Fruit fly (Drosophila melanogaster): ENCODE measurements around the gene betaggt-I.

The betaggt-I gene

DNA sequence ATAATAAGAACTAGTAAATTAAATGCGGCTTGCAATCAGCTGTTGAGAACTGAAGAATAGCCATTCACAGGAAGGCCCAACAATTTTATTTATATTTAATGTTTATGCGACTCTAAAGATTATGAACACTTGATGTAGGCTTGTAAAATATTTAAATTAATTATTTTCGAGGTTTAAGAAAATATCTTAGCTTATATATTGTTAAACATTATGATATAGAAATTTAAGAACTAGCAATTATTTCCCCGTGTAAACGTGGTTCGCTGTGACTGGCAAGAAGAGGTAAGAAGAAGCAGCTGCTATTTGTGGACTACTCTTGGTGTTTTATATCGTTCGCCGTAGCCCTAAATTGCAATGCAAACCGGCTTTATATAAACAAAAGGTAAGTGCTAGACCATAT lies at the start of gene betaggt-I, which contains the start of gene mRpL24 (continued):
- peak; percentile 87 for TF ChIP-seq fkh (GFP tag; optimal IDR thresholded peaks at IDR 0.05)
- TF ChIP-seq spab (GFP tag; optimal IDR thresholded peaks at IDR 0.05), result peak; percentile 92
- peak; percentile 93 for TF ChIP-seq CG9139 (GFP tag; optimal IDR thresholded peaks at IDR 0.05)
- TF ChIP-seq CG15336 (GFP tag; IDR thresholded peaks at IDR 0.05), result peak; percentile 97
- TF ChIP-seq Blimp-1 (GFP tag; optimal IDR thresholded peaks at IDR 0.05), result peak; percentile 87
- peak; percentile 95 for TF ChIP-seq CG8119 (GFP tag; IDR thresholded peaks at IDR 0.05)
- TF ChIP-seq eg (GFP tag; IDR thresholded peaks at IDR 0.05), result peak; percentile 99
- TF ChIP-seq CG11294 (GFP tag; IDR thresholded peaks at IDR 0.05), result peak; percentile 96

DNA sequence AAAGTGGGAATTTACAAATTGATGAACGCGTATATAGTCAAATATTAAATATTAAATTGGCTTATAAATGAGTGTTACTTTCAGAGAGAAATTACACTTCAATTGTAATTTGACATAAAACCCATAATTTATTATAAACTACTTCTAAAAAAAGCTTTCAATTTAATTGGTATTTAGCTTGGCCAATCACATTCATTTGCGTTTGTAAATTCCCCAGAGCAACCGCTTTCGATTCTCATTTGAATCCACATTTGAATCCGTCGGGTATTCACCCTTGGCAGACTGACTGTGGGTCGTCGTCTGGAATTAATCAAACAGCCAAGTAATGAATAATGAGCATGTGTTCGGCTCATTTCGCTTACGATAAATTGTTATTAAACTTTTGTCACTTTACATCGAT lies 49.5 kb upstream of the betaggt-I start:
- TF ChIP-seq Hr39 (GFP tag; optimal IDR thresholded peaks at IDR 0.05) (no peak), pdm3 (GFP tag; optimal IDR thresholded peaks at IDR 0.05) (no peak), dac (GFP tag; optimal IDR thresholded peaks at IDR 0.05) (no peak)

DNA sequence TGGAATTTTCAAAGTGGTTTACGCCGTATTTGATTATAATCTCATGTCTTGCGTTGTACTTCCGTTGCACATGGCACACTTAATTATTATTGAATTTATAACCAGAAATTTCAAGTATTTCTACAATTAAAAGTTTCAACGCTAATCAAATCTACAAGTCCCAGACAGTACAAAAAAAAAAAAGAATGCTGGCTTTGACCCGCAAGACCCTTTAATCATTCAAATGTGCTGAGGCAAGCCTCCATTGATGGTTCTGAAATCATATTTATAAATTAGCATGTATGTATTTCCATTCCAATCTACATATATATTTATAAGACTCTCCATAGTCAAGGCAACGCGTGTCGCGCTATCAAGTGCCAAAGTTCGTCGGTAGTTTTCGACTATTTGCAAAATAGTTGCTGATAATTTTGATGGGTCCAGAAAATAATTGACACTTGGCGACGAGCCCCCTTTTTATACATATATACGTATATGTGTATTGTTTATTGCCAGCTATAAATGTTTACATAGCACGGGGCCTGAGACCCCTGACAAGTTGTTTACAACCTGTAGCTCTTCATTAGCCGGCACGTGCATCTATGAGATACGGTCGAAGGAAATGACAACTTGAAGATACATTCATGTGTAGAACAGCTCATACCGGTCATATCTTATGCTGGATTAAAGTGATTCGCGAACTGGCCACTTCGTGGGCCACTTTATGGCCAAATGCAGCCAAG lies 48.7 kb upstream of the betaggt-I start:
- no peak for TF ChIP-seq CG32006 (GFP tag; optimal IDR thresholded peaks at IDR 0.05)
- TF ChIP-seq CG6854 (GFP tag; optimal IDR thresholded peaks at IDR 0.05), result no peak
- TF ChIP-seq CG6808 (GFP tag; optimal IDR thresholded peaks at IDR 0.05), result no peak
- peak; percentile 29 for TF ChIP-seq fkh (GFP tag; optimal IDR thresholded peaks at IDR 0.05)
- no peak for TF ChIP-seq Met (GFP tag; optimal IDR thresholded peaks at IDR 0.05)
- TF ChIP-seq dsx (GFP tag; optimal IDR thresholded peaks at IDR 0.05; ENCODE audit: poor library complexity, severe bottlenecking), result no peak
- TF ChIP-seq Gug (GFP tag; IDR thresholded peaks at IDR 0.05), result no peak
- TF ChIP-seq CG11902 (GFP tag; optimal IDR thresholded peaks at IDR 0.05), result no peak
- TF ChIP-seq svp (GFP tag), result peak; percentile 83
- no peak for TF ChIP-seq CG11294 (GFP tag; IDR thresholded peaks at IDR 0.05)
- TF ChIP-seq CG10631 (GFP tag; optimal IDR thresholded peaks at IDR 0.05), result no peak
- TF ChIP-seq Ets21C (GFP tag; optimal IDR thresholded peaks at IDR 0.05), result no peak
- no peak for TF ChIP-seq Blimp-1 (GFP tag; optimal IDR thresholded peaks at IDR 0.05)
- no peak for TF ChIP-seq CG31627 (GFP tag; optimal IDR thresholded peaks at IDR 0.05)
- TF ChIP-seq vri (GFP tag; optimal IDR thresholded peaks at IDR 0.05), result no peak
- no peak for TF ChIP-seq CG15336 (GFP tag; IDR thresholded peaks at IDR 0.05)
- TF ChIP-seq net (GFP tag; optimal IDR thresholded peaks at IDR 0.05), result no peak
- TF ChIP-seq CG7368 (GFP tag; optimal IDR thresholded peaks at IDR 0.05), result no peak

DNA sequence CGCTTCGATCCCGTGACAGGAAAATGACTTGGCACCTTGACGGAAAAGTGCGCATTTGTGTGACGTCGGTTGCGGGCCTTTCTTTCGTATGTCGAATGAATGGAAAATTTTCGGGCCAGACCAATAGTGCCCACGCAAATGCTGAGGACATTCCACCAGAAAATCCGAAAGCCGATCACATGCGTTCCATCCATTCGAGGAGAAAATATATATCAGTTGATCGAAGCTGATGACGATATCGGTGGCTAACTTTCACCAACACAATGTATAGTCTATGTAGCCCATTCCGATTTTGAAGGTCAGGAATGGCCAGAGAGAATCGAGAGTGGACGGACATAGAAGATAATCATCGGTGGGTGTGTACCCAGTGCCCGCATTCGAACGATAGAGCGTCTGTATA lies 47.2 kb upstream of the betaggt-I start:
- TF ChIP-seq OdsH (GFP tag; optimal IDR thresholded peaks at IDR 0.05), result no peak
- TF ChIP-seq Smox (GFP tag; optimal IDR thresholded peaks at IDR 0.05), result no peak
- TF ChIP-seq topi (GFP tag; optimal IDR thresholded peaks at IDR 0.05), result no peak
- no peak for TF ChIP-seq fd59A (GFP tag; optimal IDR thresholded peaks at IDR 0.05)
- TF ChIP-seq Eip78C (GFP tag), result no peak
- no peak for TF ChIP-seq salr (GFP tag; optimal IDR thresholded peaks at IDR 0.05)
- no peak for TF ChIP-seq CG6854 (GFP tag; optimal IDR thresholded peaks at IDR 0.05)
- TF ChIP-seq Ets21C (GFP tag; optimal IDR thresholded peaks at IDR 0.05), result no peak
- TF ChIP-seq vri (GFP tag; optimal IDR thresholded peaks at IDR 0.05), result no peak
- no peak for TF ChIP-seq Sox14 (GFP tag; optimal IDR thresholded peaks at IDR 0.05)
